Fruit fly (Drosophila melanogaster): Measurements from ENCODE around the gene hyx.

hyx gene

dm6 chr3R:9046954-9047353 is 8.4 kb downstream of the hyx start:
- TF ChIP-seq CTCF (optimal IDR thresholded peaks at IDR 0.05) (no peak), CG8478 (optimal IDR thresholded peaks at IDR 0.05) (no peak)

- no peak for TF ChIP-seq CTCF (optimal IDR thresholded peaks at IDR 0.05)
- no peak for TF ChIP-seq CG8478 (optimal IDR thresholded peaks at IDR 0.05)
Measured at dm6 chr3R:9047561-9048465, 9.3 kb downstream of the hyx start, which contains the start of gene Rel. Rel (minus strand) TSS chr3R:9047977.

- TF ChIP-seq CG8478 (optimal IDR thresholded peaks at IDR 0.05) (no peak), CTCF (optimal IDR thresholded peaks at IDR 0.05) (no peak)
Measured at dm6 chr3R:9048466-9049072, 10.0 kb downstream of the hyx start, which contains the start of gene Mst85C. Mst85C (plus strand) TSS chr3R:9048645.

- no peak for TF ChIP-seq CG8478 (optimal IDR thresholded peaks at IDR 0.05)
- no peak for TF ChIP-seq CTCF (optimal IDR thresholded peaks at IDR 0.05)
Measured at dm6 chr3R:9049091-9049981, 10.8 kb downstream of the hyx start.

dm6 chr3R:9050519-9051119 is 12.1 kb downstream of the hyx start, which contains the start of gene Nmdmc:
Nmdmc (minus strand) TSS chr3R:9050555.
- TF ChIP-seq CG8478 (optimal IDR thresholded peaks at IDR 0.05) (no peak), CTCF (optimal IDR thresholded peaks at IDR 0.05) (no peak)

dm6 chr3R:9051937-9052680 is 13.5 kb downstream of the hyx start, which contains the start of gene Kdm2:
Kdm2 (plus strand) TSS chr3R:9052495.
- no peak for TF ChIP-seq CTCF (optimal IDR thresholded peaks at IDR 0.05)
- no peak for TF ChIP-seq CG8478 (optimal IDR thresholded peaks at IDR 0.05)

- TF ChIP-seq CG8478 (optimal IDR thresholded peaks at IDR 0.05), result no peak
- no peak for TF ChIP-seq CTCF (optimal IDR thresholded peaks at IDR 0.05)
Measured at dm6 chr3R:9053021-9053420, 14.5 kb downstream of the hyx start.

dm6 chr3R:9053850-9054441 is 15.4 kb downstream of the hyx start:
- TF ChIP-seq CG8478 (optimal IDR thresholded peaks at IDR 0.05), result no peak
- TF ChIP-seq CTCF (optimal IDR thresholded peaks at IDR 0.05), result no peak

- no peak for TF ChIP-seq CTCF (optimal IDR thresholded peaks at IDR 0.05)
- no peak for TF ChIP-seq CG8478 (optimal IDR thresholded peaks at IDR 0.05)
Measured at dm6 chr3R:9054442-9055118, 16.0 kb downstream of the hyx start.

dm6 chr3R:9055119-9056105 is 16.9 kb downstream of the hyx start:
- TF ChIP-seq CTCF (optimal IDR thresholded peaks at IDR 0.05) (no peak), CG8478 (optimal IDR thresholded peaks at IDR 0.05) (no peak)

dm6 chr3R:9056409-9057031 is 18.0 kb downstream of the hyx start:
- TF ChIP-seq CG8478 (optimal IDR thresholded peaks at IDR 0.05) (no peak), CTCF (optimal IDR thresholded peaks at IDR 0.05) (no peak)
